Fruit fly (Drosophila melanogaster) whole organism, adult: ENCODE data around the gene CG4301.

Experiments
- CG11617 ChIP-seq: fragments of 200-800 bp; sonication (Bioruptor generic); optimal IDR thresholded peaks from 2 replicates; lab custom pipeline; 2017; ENCODE audit warnings: mild to moderate bottlenecking, missing biosample characterization, missing genetic modification reagents, missing genetic modification characterization
- CG12768 ChIP-seq: fragments of 200-800 bp; sonication (Bioruptor generic); optimal IDR thresholded peaks from 2 replicates; lab custom pipeline; 2017; ENCODE audit warnings: missing biosample characterization, missing genetic modification characterization, mild to moderate bottlenecking, moderate library complexity, missing genetic modification reagents
- CG14711 ChIP-seq: fragments of 200-800 bp; sonication (Bioruptor generic); optimal IDR thresholded peaks from 2 replicates; lab custom pipeline; 2018; ENCODE audit warnings: missing biosample characterization, mild to moderate bottlenecking, missing genetic modification characterization, moderate library complexity
- CG1620 ChIP-seq: fragments of 200-800 bp; sonication (Bioruptor generic); optimal IDR thresholded peaks from 2 replicates; lab custom pipeline; 2016; ENCODE audit warnings: missing biosample characterization, missing genetic modification characterization
- CG33017 ChIP-seq: fragments of 200-800 bp; sonication (Bioruptor generic); optimal IDR thresholded peaks from 2 replicates; lab custom pipeline; 2018; ENCODE audit warnings: missing biosample characterization, mild to moderate bottlenecking, missing genetic modification characterization, moderate library complexity
- CG5204 ChIP-seq: fragments of 200-800 bp; sonication (Bioruptor generic); optimal IDR thresholded peaks from 2 replicates; lab custom pipeline; 2016; ENCODE audit warnings: missing biosample characterization, missing genetic modification characterization
- CG7045 ChIP-seq: fragments of 200-800 bp; sonication (Bioruptor generic); optimal IDR thresholded peaks from 2 replicates; lab custom pipeline; 2017; ENCODE audit warnings: missing biosample characterization, mild to moderate bottlenecking, missing genetic modification characterization
- CG7101 ChIP-seq: fragments of 200-800 bp; sonication (Bioruptor generic); optimal IDR thresholded peaks from 2 replicates; lab custom pipeline; 2018; ENCODE audit warnings: missing biosample characterization, mild to moderate bottlenecking, missing genetic modification characterization, moderate library complexity
- Clk ChIP-seq: fragments of 200-800 bp; sonication (Bioruptor generic); optimal IDR thresholded peaks from 2 replicates; lab custom pipeline; 2017; ENCODE audit warnings: missing biosample characterization, missing genetic modification characterization
- Crg-1 ChIP-seq: fragments of 200-800 bp; sonication (Bioruptor generic); optimal IDR thresholded peaks from 2 replicates; lab custom pipeline; 2016; ENCODE audit warnings: missing biosample characterization, missing genetic modification characterization
- Hr96 ChIP-seq: fragments of 200-800 bp; sonication (Bioruptor generic); optimal IDR thresholded peaks from 2 replicates; lab custom pipeline; 2016; ENCODE audit warnings: missing biosample characterization, missing genetic modification characterization
- Mnt ChIP-seq: fragments of 200-800 bp; sonication (Bioruptor generic); optimal IDR thresholded peaks from 2 replicates; lab custom pipeline; 2016; ENCODE audit warnings: missing biosample characterization, mild to moderate bottlenecking, missing genetic modification characterization
- bab1 ChIP-seq: fragments of 200-800 bp; sonication (Bioruptor generic); optimal IDR thresholded peaks from 3 replicates; lab custom pipeline; 2019; ENCODE audit warnings: missing biosample characterization, mild to moderate bottlenecking, missing genetic modification characterization, moderate library complexity
- cic ChIP-seq: fragments of 200-800 bp; sonication (Bioruptor generic); optimal IDR thresholded peaks from 2 replicates; lab custom pipeline; 2017; ENCODE audit warnings: missing biosample characterization, mild to moderate bottlenecking, missing genetic modification characterization, moderate library complexity
- cnc ChIP-seq, 2 experiments: fragments of >200 bp; optimal IDR thresholded peaks; 2 replicates each; lab custom pipeline; 2017
- ovo ChIP-seq: fragments of 200-800 bp; sonication (Bioruptor generic); optimal IDR thresholded peaks from 2 replicates; lab custom pipeline; 2016; ENCODE audit warnings: missing biosample characterization, missing genetic modification characterization
- pad ChIP-seq: fragments of 200-800 bp; sonication (Bioruptor generic); optimal IDR thresholded peaks from 3 replicates; lab custom pipeline; 2017; ENCODE audit warnings: missing biosample characterization, missing genetic modification characterization, mild to moderate bottlenecking, moderate library complexity, missing genetic modification reagents
- tj ChIP-seq: fragments of 200-800 bp; sonication (Bioruptor generic); optimal IDR thresholded peaks from 3 replicates; lab custom pipeline; 2017; ENCODE audit warnings: missing biosample characterization, mild to moderate bottlenecking, missing genetic modification characterization, moderate library complexity
- toe ChIP-seq: fragments of 200-800 bp; sonication (Bioruptor generic); optimal IDR thresholded peaks from 2 replicates; lab custom pipeline; 2016; ENCODE audit warnings: missing biosample characterization, missing genetic modification characterization

Gene CG4301

dm6 chrX:16424296-16424695, 19.0 kb downstream of the CG4301 start:
- no peak for TF ChIP-seq Mnt (GFP tag; lab: Kevin White, UChicago)
- no peak for TF ChIP-seq Hr96 (GFP tag; lab: Kevin White, UChicago)
- no peak for TF ChIP-seq ovo (GFP tag; lab: Kevin White, UChicago)
- no peak for TF ChIP-seq CG12768 (GFP tag; lab: Kevin White, UChicago)
- no peak for TF ChIP-seq tj (GFP tag; lab: Kevin White, UChicago)
- no peak for TF ChIP-seq CG7045 (GFP tag; lab: Kevin White, UChicago)
- TF ChIP-seq cnc (optimal IDR thresholded peaks at IDR 0.05; lab: Kevin White, UChicago), result no peak
- no peak for TF ChIP-seq cic (GFP tag; lab: Kevin White, UChicago)
- TF ChIP-seq CG14711 (tag; lab: Kevin White, UChicago), result no peak
- no peak for TF ChIP-seq Crg-1 (GFP tag; lab: Kevin White, UChicago)
- no peak for TF ChIP-seq pad (GFP tag; lab: Kevin White, UChicago)
- TF ChIP-seq bab1, result no peak
- no peak for TF ChIP-seq Clk (GFP tag; lab: Kevin White, UChicago)
- no peak for TF ChIP-seq CG7101 (tag; lab: Kevin White, UChicago)
- TF ChIP-seq CG11617 (GFP tag; lab: Kevin White, UChicago), result no peak

dm6 chrX:16425145-16425544, 19.8 kb downstream of the CG4301 start:
- peak; percentile 11 for TF ChIP-seq Mnt (GFP tag; lab: Kevin White, UChicago)
- TF ChIP-seq CG1620 (GFP tag; lab: Kevin White, UChicago), result no peak

- TF ChIP-seq ovo (GFP tag; lab: Kevin White, UChicago), result no peak
- no peak for TF ChIP-seq CG33017 (tag; lab: Kevin White, UChicago)
- no peak for TF ChIP-seq CG1620 (GFP tag; lab: Kevin White, UChicago)
- TF ChIP-seq CG12768 (GFP tag; lab: Kevin White, UChicago), result no peak
- TF ChIP-seq toe (GFP tag; lab: Kevin White, UChicago), result no peak
- TF ChIP-seq cnc (optimal IDR thresholded peaks at IDR 0.05; lab: Kevin White, UChicago), result no peak
- no peak for TF ChIP-seq bab1
- TF ChIP-seq tj (GFP tag; lab: Kevin White, UChicago), result no peak
- no peak for TF ChIP-seq Hr96 (GFP tag; lab: Kevin White, UChicago)
- no peak for TF ChIP-seq Clk (GFP tag; lab: Kevin White, UChicago)
- TF ChIP-seq CG11617 (GFP tag; lab: Kevin White, UChicago), result no peak
- TF ChIP-seq CG5204 (GFP tag; lab: Kevin White, UChicago), result no peak
Observed at dm6 chrX:16426478-16427052, 21.3 kb downstream of the CG4301 start.

- TF ChIP-seq CG12768 (GFP tag; lab: Kevin White, UChicago) (no peak), CG7101 (tag; lab: Kevin White, UChicago) (no peak), tj (GFP tag; lab: Kevin White, UChicago) (no peak), Mnt (GFP tag; lab: Kevin White, UChicago) (no peak), ovo (GFP tag; lab: Kevin White, UChicago) (no peak), bab1 (no peak)
Observed at dm6 chrX:16427786-16428400, 22.6 kb downstream of the CG4301 start.

dm6 chrX:16428476-16428875, 23.2 kb downstream of the CG4301 start:
- TF ChIP-seq Crg-1 (GFP tag; lab: Kevin White, UChicago), result no peak

dm6 chrX:16441245-16441644, 35.9 kb downstream of the CG4301 start, which contains the start of the genes Cdc50 and rngo:
Gene Cdc50, minus strand, starts transcription at chrX:16441296.
Gene rngo, plus strand, starts transcription at chrX:16441433.
- peak; percentile 59 for TF ChIP-seq CG11617 (GFP tag; lab: Kevin White, UChicago)
- peak; percentile 16 for TF ChIP-seq cic (GFP tag; lab: Kevin White, UChicago)
- TF ChIP-seq CG7045 (GFP tag; lab: Kevin White, UChicago), result no peak
- peak; percentile 51 for TF ChIP-seq CG7101 (tag; lab: Kevin White, UChicago)
- TF ChIP-seq Mnt (GFP tag; lab: Kevin White, UChicago), result peak; percentile 85
- TF ChIP-seq toe (GFP tag; lab: Kevin White, UChicago), result no peak
- TF ChIP-seq tj (GFP tag; lab: Kevin White, UChicago), result peak; percentile 53
- TF ChIP-seq cnc (optimal IDR thresholded peaks at IDR 0.05; lab: Kevin White, UChicago), result no peak
- no peak for TF ChIP-seq Clk (GFP tag; lab: Kevin White, UChicago)
- TF ChIP-seq pad (GFP tag; lab: Kevin White, UChicago), result peak; percentile 54
- no peak for TF ChIP-seq CG5204 (GFP tag; lab: Kevin White, UChicago)
- no peak for TF ChIP-seq ovo (GFP tag; lab: Kevin White, UChicago)
- no peak for TF ChIP-seq Hr96 (GFP tag; lab: Kevin White, UChicago)
- TF ChIP-seq bab1, result peak; percentile 70
- peak; percentile 28 for TF ChIP-seq CG1620 (GFP tag; lab: Kevin White, UChicago)
- TF ChIP-seq Crg-1 (GFP tag; lab: Kevin White, UChicago), result peak; percentile 68
- peak; percentile 4 for TF ChIP-seq CG33017 (tag; lab: Kevin White, UChicago)
- peak; percentile 43 for TF ChIP-seq CG14711 (tag; lab: Kevin White, UChicago)
- no peak for TF ChIP-seq CG12768 (GFP tag; lab: Kevin White, UChicago)
